Fruit fly (Drosophila melanogaster) whole organism, prepupa: ENCODE data around the gene CG17650.

Experiments used
- CG15336 ChIP-seq: fragments of 200-800 bp; sonication (Bioruptor generic); IDR thresholded peaks from 2 replicates; pipeline ENCODE4 v1.3.6; 2022; ENCODE audit warnings: missing biosample characterization, missing genetic modification characterization
- CG1621 ChIP-seq: fragments of 200-800 bp; sonication (Bioruptor generic); optimal IDR thresholded peaks from 3 replicates; lab custom pipeline; 2018; ENCODE audit warnings: missing biosample characterization, mild to moderate bottlenecking, missing genetic modification characterization
- CG32006 ChIP-seq: fragments of 200-800 bp; sonication (Bioruptor generic); optimal IDR thresholded peaks from 3 replicates; lab custom pipeline; 2017; ENCODE audit warnings: missing biosample characterization, mild to moderate bottlenecking, missing genetic modification characterization
- CG34406 ChIP-seq: fragments of 200-800 bp; sonication (Bioruptor generic); optimal IDR thresholded peaks from 3 replicates; lab custom pipeline; 2016; ENCODE audit warnings: missing biosample characterization, missing genetic modification characterization
- CG6854 ChIP-seq: fragments of 200-800 bp; sonication (Bioruptor generic); optimal IDR thresholded peaks from 2 replicates; lab custom pipeline; 2017; ENCODE audit warnings: missing biosample characterization, mild to moderate bottlenecking, missing genetic modification characterization
- Eip75B ChIP-seq: fragments of 200-800 bp; sonication (Bioruptor generic); optimal IDR thresholded peaks from 3 replicates; lab custom pipeline; 2016; ENCODE audit warnings: missing biosample characterization, missing genetic modification characterization
- Eip78C ChIP-seq: fragments of 200-800 bp; sonication (Bioruptor generic); peaks from one replicate; lab custom pipeline; 2016; ENCODE audit warnings: missing biosample characterization, missing genetic modification characterization
- Hr38 ChIP-seq: sonication (Bioruptor generic); optimal IDR thresholded peaks from 2 replicates; lab custom pipeline; 2016; ENCODE audit warnings: missing biosample characterization, missing genetic modification characterization
- eg ChIP-seq: fragments of 200-800 bp; sonication (Bioruptor generic); IDR thresholded peaks from 3 replicates; pipeline ENCODE4 v1.3.6; 2022; ENCODE audit warnings: missing biosample characterization, missing genetic modification characterization

- TF ChIP-seq CG1621 (tag; lab: Kevin White, UChicago) = no peak
- no peak for TF ChIP-seq CG32006
- TF ChIP-seq Hr38 = no peak
- no peak for TF ChIP-seq Eip78C
- no peak for TF ChIP-seq Eip75B
- TF ChIP-seq eg (GFP tag; lab: Robert Waterston, UW) = no peak
- TF ChIP-seq CG34406 (GFP tag; lab: Kevin White, UChicago) = no peak
- TF ChIP-seq CG15336 (GFP tag; lab: Robert Waterston, UW) = no peak
- TF ChIP-seq CG6854 (GFP tag; lab: Kevin White, UChicago) = no peak
These were observed 34.3 kb upstream of the CG17650 start, which contains the start of gene Gr22b for dm6 chr2L:1793168-1793567.
